Fruit fly (Drosophila melanogaster): ENCODE data around the gene nmo.
A peak's percentile ranks its signal among the peaks of the same experiment; 100 is the strongest.

Gene nmo

DNA sequence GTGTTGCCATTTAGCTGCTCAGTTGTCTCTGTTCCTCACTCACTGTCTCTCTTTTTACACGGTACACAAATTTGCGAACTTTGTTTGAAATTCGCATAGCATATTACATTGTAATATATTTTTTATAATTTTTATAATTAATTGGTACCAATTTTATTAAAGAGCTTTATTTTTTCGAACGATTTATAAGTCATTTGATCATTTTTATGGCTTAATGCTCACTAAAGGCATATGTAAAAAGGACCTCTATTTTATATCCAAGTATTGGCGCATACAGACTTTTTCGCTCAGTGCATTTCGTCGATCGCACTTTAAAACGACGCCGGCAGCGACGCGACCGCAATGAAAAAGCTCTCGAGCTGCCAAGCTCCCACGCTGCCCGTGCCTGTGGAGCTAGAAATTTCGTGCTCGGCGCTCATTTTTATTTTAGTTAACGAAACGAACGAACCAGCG lies 117.3 kb downstream of the nmo start (continued):
- TF ChIP-seq Sox14 (GFP tag; optimal IDR thresholded peaks at IDR 0.05) = peak; percentile 87
- TF ChIP-seq CG8119 (GFP tag; IDR thresholded peaks at IDR 0.05) = peak; percentile 98
- TF ChIP-seq CG31627 (GFP tag; optimal IDR thresholded peaks at IDR 0.05) = peak; percentile 82
- peak; percentile 92 for TF ChIP-seq CG10669 (GFP tag; optimal IDR thresholded peaks at IDR 0.05)
- TF ChIP-seq cyc (GFP tag; optimal IDR thresholded peaks at IDR 0.05) = peak; percentile 83
- peak; percentile 76 for TF ChIP-seq CG1621 (tag; optimal IDR thresholded peaks at IDR 0.05)
- peak; percentile 78 for TF ChIP-seq dsx (GFP tag; optimal IDR thresholded peaks at IDR 0.05; ENCODE audit: poor library complexity, severe bottlenecking)
- TF ChIP-seq Eip75B (GFP tag; optimal IDR thresholded peaks at IDR 0.05) = peak; percentile 85
- peak; percentile 90 for TF ChIP-seq Sox15 (GFP tag; optimal IDR thresholded peaks at IDR 0.05)
- TF ChIP-seq Ets21C (GFP tag; optimal IDR thresholded peaks at IDR 0.05) = no peak
- peak; percentile 45 for TF ChIP-seq CG6854 (GFP tag; optimal IDR thresholded peaks at IDR 0.05)
- peak; percentile 77 for TF ChIP-seq vri (GFP tag; optimal IDR thresholded peaks at IDR 0.05)
- peak; percentile 90 for TF ChIP-seq Ets96B (tag; optimal IDR thresholded peaks at IDR 0.05)
- TF ChIP-seq CG6163 (GFP tag; IDR thresholded peaks at IDR 0.05) = peak; percentile 92
- TF ChIP-seq CG16779 (tag; optimal IDR thresholded peaks at IDR 0.05) = peak; percentile 92
- TF ChIP-seq Eip78C (GFP tag) = peak; percentile 97
- peak; percentile 86 for TF ChIP-seq CG11762 (GFP tag; optimal IDR thresholded peaks at IDR 0.05; ENCODE audit: insufficient read depth)
- TF ChIP-seq spab (GFP tag; optimal IDR thresholded peaks at IDR 0.05) = peak; percentile 81
- peak; percentile 82 for TF ChIP-seq lz (GFP tag; optimal IDR thresholded peaks at IDR 0.05)
- TF ChIP-seq CG15336 (GFP tag; IDR thresholded peaks at IDR 0.05) = peak; percentile 97
- no peak for TF ChIP-seq Smox (GFP tag; optimal IDR thresholded peaks at IDR 0.05)
- peak; percentile 51 for TF ChIP-seq fkh (GFP tag; optimal IDR thresholded peaks at IDR 0.05)
- TF ChIP-seq CG32006 (GFP tag; optimal IDR thresholded peaks at IDR 0.05) = peak; percentile 99
- TF ChIP-seq topi (GFP tag; optimal IDR thresholded peaks at IDR 0.05) = peak; percentile 82
- no peak for TF ChIP-seq Hr39 (GFP tag; optimal IDR thresholded peaks at IDR 0.05)
- no peak for TF ChIP-seq Hr38 (GFP tag; optimal IDR thresholded peaks at IDR 0.05)
- TF ChIP-seq svp (GFP tag) = peak; percentile 89
- peak; percentile 95 for TF ChIP-seq eg (GFP tag; IDR thresholded peaks at IDR 0.05)
- no peak for TF ChIP-seq Blimp-1 (GFP tag; optimal IDR thresholded peaks at IDR 0.05)
- peak; percentile 95 for TF ChIP-seq Gug (GFP tag; IDR thresholded peaks at IDR 0.05)
- peak; percentile 91 for TF ChIP-seq dac (GFP tag; optimal IDR thresholded peaks at IDR 0.05)
- peak; percentile 54 for TF ChIP-seq fd85E (GFP tag; optimal IDR thresholded peaks at IDR 0.05)
- peak; percentile 94 for TF ChIP-seq CG4318 (GFP tag; optimal IDR thresholded peaks at IDR 0.05)
- peak; percentile 97 for TF ChIP-seq CG6276 (GFP tag; optimal IDR thresholded peaks at IDR 0.05)
- peak; percentile 68 to 96 for TF ChIP-seq salr (GFP tag; optimal IDR thresholded peaks at IDR 0.05)
- TF ChIP-seq CG34406 (GFP tag; optimal IDR thresholded peaks at IDR 0.05) = peak; percentile 94
- peak; percentile 78 for TF ChIP-seq CG8319 (GFP tag; optimal IDR thresholded peaks at IDR 0.05)

DNA sequence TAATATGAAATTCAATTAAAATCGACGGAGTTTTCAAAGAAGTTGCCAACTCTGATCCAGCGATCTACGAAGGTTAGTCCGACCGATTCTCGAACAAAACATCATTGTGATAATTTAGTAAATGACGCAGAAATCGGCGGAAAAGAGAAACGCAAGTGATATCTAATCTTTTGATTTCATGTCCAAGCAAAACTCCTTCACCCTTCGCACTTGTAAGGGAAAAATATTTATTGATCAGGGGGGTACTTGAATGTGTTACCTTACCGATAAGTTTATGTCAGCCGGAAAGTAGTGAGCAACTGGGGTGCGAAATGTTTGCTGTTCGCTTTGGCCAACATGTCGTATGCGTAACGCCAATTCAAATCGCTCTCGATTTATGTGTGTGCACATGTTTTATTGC lies 118.3 kb downstream of the nmo start:
- TF ChIP-seq CG34406 (GFP tag; optimal IDR thresholded peaks at IDR 0.05) (no peak), vri (GFP tag; optimal IDR thresholded peaks at IDR 0.05) (peak; percentile 30), CG8632 (GFP tag; optimal IDR thresholded peaks at IDR 0.05) (no peak)

Data from whole organism, prepupa.